Fruit fly (Drosophila melanogaster) whole organism, embryonic: ENCODE measurements around the gene CG4459.

ENCODE experiments used
- Atf6 ChIP-seq: fragments of 200-800 bp; sonication (Bioruptor generic); IDR thresholded peaks from 2 replicates; pipeline ENCODE4 v1.3.6; 2022; ENCODE audit warnings: missing biosample characterization, missing genetic modification characterization
- BtbVII ChIP-seq: fragments of 200-800 bp; sonication (Bioruptor generic); optimal IDR thresholded peaks from 3 replicates; lab custom pipeline; 2017; ENCODE audit warnings: missing biosample characterization, mild to moderate bottlenecking, missing genetic modification characterization
- CG10462 ChIP-seq: fragments of 200-800 bp; sonication (Bioruptor generic); optimal IDR thresholded peaks from 2 replicates; lab custom pipeline; 2016; ENCODE audit warnings: missing biosample characterization, missing genetic modification characterization
- CG12155 ChIP-seq: fragments of 200-800 bp; sonication (Bioruptor generic); optimal IDR thresholded peaks from 3 replicates; lab custom pipeline; 2016; ENCODE audit warnings: missing biosample characterization, missing genetic modification characterization
- CG12219 ChIP-seq: fragments of 200-800 bp; sonication (Bioruptor generic); optimal IDR thresholded peaks from 3 replicates; lab custom pipeline; 2018; ENCODE audit warnings: missing biosample characterization, mild to moderate bottlenecking, missing genetic modification characterization
- CG13624 ChIP-seq: fragments of 200-800 bp; sonication (Bioruptor generic); optimal IDR thresholded peaks from 2 replicates; lab custom pipeline; 2016; ENCODE audit warnings: missing biosample characterization, missing genetic modification characterization
- CG13894 ChIP-seq: fragments of 200-800 bp; sonication (Bioruptor generic); optimal IDR thresholded peaks from 3 replicates; lab custom pipeline; 2018; ENCODE audit warnings: missing biosample characterization, mild to moderate bottlenecking, missing genetic modification characterization, moderate library complexity
- CG14441 ChIP-seq: fragments of 200-800 bp; sonication (Bioruptor generic); IDR thresholded peaks from 2 replicates; pipeline ENCODE4 v1.3.6; 2022; ENCODE audit warnings: missing biosample characterization, missing genetic modification characterization
- CG15011 ChIP-seq: fragments of 200-800 bp; sonication (Bioruptor generic); optimal IDR thresholded peaks from 3 replicates; lab custom pipeline; 2018; ENCODE audit warnings: missing biosample characterization, mild to moderate bottlenecking, missing genetic modification characterization
- CG17328 ChIP-seq: fragments of 200-800 bp; sonication (Bioruptor generic); IDR thresholded peaks from 2 replicates; pipeline ENCODE4 v1.3.6; 2022; ENCODE audit warnings: missing biosample characterization, missing genetic modification characterization
- CG17359 ChIP-seq: fragments of 200-800 bp; sonication (Bioruptor generic); optimal IDR thresholded peaks from 3 replicates; lab custom pipeline; 2018; ENCODE audit warnings: missing biosample characterization, mild to moderate bottlenecking, missing genetic modification characterization, moderate library complexity
- CG17385 ChIP-seq: fragments of 200-800 bp; sonication (Bioruptor generic); optimal IDR thresholded peaks from 3 replicates; lab custom pipeline; 2018; ENCODE audit warnings: missing biosample characterization, mild to moderate bottlenecking, missing genetic modification characterization
- CG17912 ChIP-seq: fragments of 200-800 bp; sonication (Bioruptor generic); optimal IDR thresholded peaks from 2 replicates; lab custom pipeline; 2018; ENCODE audit warnings: missing biosample characterization, mild to moderate bottlenecking, missing genetic modification characterization
- CG2889 ChIP-seq: fragments of 200-800 bp; sonication (Bioruptor generic); IDR thresholded peaks from 3 replicates; pipeline ENCODE4 v1.3.6; 2022; ENCODE audit warnings: missing biosample characterization, missing genetic modification characterization
- CG32532 ChIP-seq: fragments of 200-800 bp; sonication (Bioruptor generic); IDR thresholded peaks from 2 replicates; pipeline ENCODE4 v1.3.6; 2022; ENCODE audit warnings: missing biosample characterization, missing genetic modification characterization
- CG34422 ChIP-seq: fragments of 200-800 bp; sonication (Bioruptor generic); IDR thresholded peaks from 3 replicates; pipeline ENCODE4 v1.3.6; 2022; ENCODE audit warnings: missing biosample characterization, missing genetic modification characterization
- CG4707 ChIP-seq: fragments of 200-800 bp; sonication (Bioruptor generic); optimal IDR thresholded peaks from 2 replicates; lab custom pipeline; 2018; ENCODE audit warnings: missing biosample characterization, mild to moderate bottlenecking, missing genetic modification characterization, moderate library complexity
- CG7928 ChIP-seq: fragments of 200-800 bp; sonication (Bioruptor generic); optimal IDR thresholded peaks from 2 replicates; lab custom pipeline; 2017; ENCODE audit warnings: missing biosample characterization, mild to moderate bottlenecking, missing genetic modification characterization
- CG7987 ChIP-seq: fragments of 200-800 bp; sonication (Bioruptor generic); optimal IDR thresholded peaks from 2 replicates; lab custom pipeline; 2018; ENCODE audit warnings: missing biosample characterization, mild to moderate bottlenecking, missing genetic modification characterization, moderate library complexity
- CG8281 ChIP-seq: fragments of 200-800 bp; sonication (Bioruptor generic); optimal IDR thresholded peaks from 2 replicates; lab custom pipeline; 2018; ENCODE audit warnings: missing biosample characterization, mild to moderate bottlenecking, missing genetic modification characterization, moderate library complexity
- CHES-1-like ChIP-seq: fragments of 200-800 bp; sonication (Bioruptor generic); optimal IDR thresholded peaks from 2 replicates; lab custom pipeline; 2016; ENCODE audit warnings: missing biosample characterization, missing genetic modification characterization
- Chrac-16 ChIP-seq: fragments of 200-800 bp; sonication (Bioruptor generic); optimal IDR thresholded peaks from 3 replicates; lab custom pipeline; 2016; ENCODE audit warnings: missing biosample characterization, missing genetic modification characterization
- HLH4C ChIP-seq: fragments of 200-800 bp; sonication (Bioruptor generic); IDR thresholded peaks from 3 replicates; pipeline ENCODE4 v1.3.6; 2022; ENCODE audit warnings: missing biosample characterization, missing genetic modification characterization; ENCODE audit not compliant: partially characterized antibody
- Hmx ChIP-seq: fragments of 200-800 bp; sonication (Bioruptor generic); optimal IDR thresholded peaks from 2 replicates; lab custom pipeline; 2016; ENCODE audit warnings: missing biosample characterization, missing genetic modification characterization
- Hsf ChIP-seq: fragments of 200-800 bp; sonication (Bioruptor generic); optimal IDR thresholded peaks from 3 replicates; lab custom pipeline; 2016; ENCODE audit warnings: missing biosample characterization, missing genetic modification characterization
- Lim3 ChIP-seq: fragments of 200-800 bp; sonication (Bioruptor generic); IDR thresholded peaks from 2 replicates; pipeline ENCODE4 v1.3.6; 2022; ENCODE audit warnings: missing biosample characterization, missing genetic modification characterization
- Mes4 ChIP-seq: fragments of 200-800 bp; sonication (Bioruptor generic); optimal IDR thresholded peaks from 2 replicates; lab custom pipeline; 2016; ENCODE audit warnings: missing biosample characterization, missing genetic modification characterization
- Nf-YA ChIP-seq: fragments of 200-800 bp; sonication (Bioruptor generic); IDR thresholded peaks from 2 replicates; pipeline ENCODE4 v1.3.6; 2022; ENCODE audit warnings: missing biosample characterization, missing genetic modification characterization
- Oli ChIP-seq: fragments of 200-800 bp; sonication (Bioruptor generic); optimal IDR thresholded peaks from 2 replicates; lab custom pipeline; 2018; ENCODE audit warnings: missing biosample characterization, mild to moderate bottlenecking, missing genetic modification characterization, moderate library complexity
- Rfx ChIP-seq: fragments of 200-800 bp; sonication (Bioruptor generic); IDR thresholded peaks from 2 replicates; pipeline ENCODE4 v1.3.6; 2022; ENCODE audit warnings: missing biosample characterization, missing genetic modification characterization
- Sin3A ChIP-seq: fragments of >200 bp; optimal IDR thresholded peaks from 2 replicates; lab custom pipeline; 2018
- Vsx1 ChIP-seq: fragments of 200-800 bp; sonication (Bioruptor generic); optimal IDR thresholded peaks from 2 replicates; lab custom pipeline; 2017; ENCODE audit warnings: missing biosample characterization, mild to moderate bottlenecking, missing genetic modification characterization, missing genetic modification reagents
- ara ChIP-seq: fragments of 200-800 bp; sonication (Bioruptor generic); IDR thresholded peaks from 2 replicates; pipeline ENCODE4 v1.3.6; 2022; ENCODE audit warnings: missing biosample characterization, missing genetic modification characterization
- bowl ChIP-seq: fragments of 200-800 bp; sonication (Bioruptor generic); IDR thresholded peaks from 2 replicates; pipeline ENCODE4 v1.3.6; 2022; ENCODE audit warnings: missing biosample characterization, missing genetic modification characterization
- cato ChIP-seq: fragments of 200-800 bp; sonication (Bioruptor generic); optimal IDR thresholded peaks from 2 replicates; lab custom pipeline; 2016; ENCODE audit warnings: missing biosample characterization, missing genetic modification characterization, borderline replicate concordance
- caup ChIP-seq: fragments of 200-800 bp; sonication (Bioruptor generic); optimal IDR thresholded peaks from 3 replicates; lab custom pipeline; 2017; ENCODE audit warnings: missing biosample characterization, mild to moderate bottlenecking, missing genetic modification characterization, moderate library complexity; ENCODE audit not compliant: severe bottlenecking
- dmrt99B ChIP-seq: fragments of 200-800 bp; sonication (Bioruptor generic); optimal IDR thresholded peaks from 2 replicates; lab custom pipeline; 2018; ENCODE audit warnings: missing biosample characterization, mild to moderate bottlenecking, missing genetic modification characterization, moderate library complexity
- esg ChIP-seq: fragments of 200-800 bp; sonication (Bioruptor generic); conservative IDR thresholded peaks from 2 replicates; pipeline ENCODE4 v1.3.6; 2022; ENCODE audit warnings: missing biosample characterization, missing genetic modification characterization
- fu2 ChIP-seq: fragments of 200-800 bp; sonication (Bioruptor generic); optimal IDR thresholded peaks from 2 replicates; lab custom pipeline; 2016; ENCODE audit warnings: missing biosample characterization, missing genetic modification characterization
- gfzf ChIP-seq: fragments of 200-800 bp; sonication (Bioruptor generic); optimal IDR thresholded peaks from 2 replicates; lab custom pipeline; 2016; ENCODE audit warnings: missing biosample characterization, mild to moderate bottlenecking, missing genetic modification characterization, moderate library complexity
- gro ChIP-seq: fragments of 200-800 bp; sonication (Bioruptor generic); optimal IDR thresholded peaks from 2 replicates; lab custom pipeline; 2016; ENCODE audit warnings: missing biosample characterization, missing genetic modification characterization
- hb ChIP-seq: fragments of 200-800 bp; sonication (Bioruptor generic); IDR thresholded peaks from 3 replicates; pipeline ENCODE4 v1.3.6; 2022; ENCODE audit warnings: missing biosample characterization, missing genetic modification characterization; ENCODE audit not compliant: partially characterized antibody
- kah ChIP-seq: fragments of 200-800 bp; sonication (Bioruptor generic); optimal IDR thresholded peaks from 2 replicates; lab custom pipeline; 2018; ENCODE audit warnings: missing biosample characterization, mild to moderate bottlenecking, missing genetic modification characterization
- psq ChIP-seq: fragments of 200-800 bp; sonication (Bioruptor generic); optimal IDR thresholded peaks from 2 replicates; lab custom pipeline; 2017; ENCODE audit warnings: missing biosample characterization, missing genetic modification characterization
- repo ChIP-seq: fragments of 200-800 bp; sonication (Bioruptor generic); optimal IDR thresholded peaks from 2 replicates; lab custom pipeline; 2016; ENCODE audit warnings: missing biosample characterization, missing genetic modification characterization
- sob ChIP-seq: fragments of 200-800 bp; sonication (Bioruptor generic); IDR thresholded peaks from 2 replicates; pipeline ENCODE4 v1.3.6; 2022; ENCODE audit warnings: missing biosample characterization, missing genetic modification characterization
- sqz ChIP-seq: fragments of 200-800 bp; sonication (Bioruptor generic); optimal IDR thresholded peaks from 3 replicates; lab custom pipeline; 2018; ENCODE audit warnings: missing biosample characterization, mild to moderate bottlenecking, missing genetic modification characterization
- sug ChIP-seq: fragments of 200-800 bp; optimal IDR thresholded peaks from 2 replicates; lab custom pipeline; 2019; ENCODE audit warnings: missing biosample characterization, mild to moderate bottlenecking, missing genetic modification characterization, moderate library complexity
- unpg ChIP-seq: fragments of 200-800 bp; sonication (Bioruptor generic); optimal IDR thresholded peaks from 3 replicates; lab custom pipeline; 2018; ENCODE audit warnings: missing biosample characterization, mild to moderate bottlenecking, missing genetic modification characterization, moderate library complexity
- z ChIP-seq: fragments of 200-800 bp; sonication (Bioruptor generic); IDR thresholded peaks from 3 replicates; pipeline ENCODE4 v1.3.6; 2022; ENCODE audit warnings: missing biosample characterization, missing genetic modification characterization
- zf30C ChIP-seq: fragments of 200-800 bp; sonication (Bioruptor generic); optimal IDR thresholded peaks from 3 replicates; lab custom pipeline; 2018; ENCODE audit warnings: missing biosample characterization, mild to moderate bottlenecking, missing genetic modification characterization

Gene CG4459

DNA sequence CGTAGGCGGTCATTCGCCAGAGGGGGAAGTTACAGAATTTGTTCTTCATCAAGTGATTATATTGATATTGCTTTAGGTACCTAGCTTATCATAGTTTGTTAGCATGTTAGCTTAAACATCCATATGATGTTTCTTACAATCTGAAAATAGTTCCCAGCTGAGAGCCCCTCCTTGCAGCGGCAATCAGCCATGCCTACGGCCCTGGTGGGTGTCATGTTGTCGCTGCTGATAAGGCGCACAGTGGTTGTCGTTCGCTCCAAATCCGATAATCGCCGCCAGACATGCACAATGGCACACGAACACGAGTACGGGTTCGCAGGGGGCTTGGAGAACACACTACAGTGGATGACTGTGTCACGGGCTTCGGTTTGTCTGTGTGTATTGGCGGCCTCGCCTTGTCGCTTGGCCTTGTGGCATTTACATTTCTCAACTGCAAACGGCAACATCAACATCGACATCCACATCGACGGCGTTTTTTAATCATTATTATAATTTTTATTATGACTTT, 22.5 kb downstream of the CG4459 start (continued):
- peak; percentile 48; the same call in 2 of the 3 replicates for TF ChIP-seq CG2889 (GFP tag; lab: Robert Waterston, UW)
- peak; percentile 85 for TF ChIP-seq CG34422 (GFP tag; lab: Robert Waterston, UW)
- peak; percentile 79 for TF ChIP-seq unpg (GFP tag; lab: Kevin White, UChicago)
- TF ChIP-seq Mes4 (GFP tag; lab: Kevin White, UChicago) = peak; percentile 59
- TF ChIP-seq CG10462 (GFP tag; lab: Kevin White, UChicago) = peak; percentile 75
- TF ChIP-seq CG17385 (GFP tag; lab: Kevin White, UChicago) = peak; percentile 59
- peak; percentile 23 for TF ChIP-seq Vsx1 (GFP tag; lab: Kevin White, UChicago)
- peak; percentile 91 for TF ChIP-seq CG32532 (GFP tag; lab: Robert Waterston, UW)
- TF ChIP-seq CG17912 = no peak
- peak; percentile 78 for TF ChIP-seq CG12219
- peak; percentile 79 for TF ChIP-seq caup (GFP tag; lab: Kevin White, UChicago)
- peak; percentile 83 for TF ChIP-seq Oli
- TF ChIP-seq CG13624 (GFP tag; lab: Kevin White, UChicago) = peak; percentile 85
- TF ChIP-seq dmrt99B = peak; percentile 75
- peak; percentile 75 for TF ChIP-seq Chrac-16 (GFP tag; lab: Kevin White, UChicago)
- no peak for TF ChIP-seq hb
- no peak for TF ChIP-seq psq (GFP tag; lab: Kevin White, UChicago)
- TF ChIP-seq sob (GFP tag; lab: Robert Waterston, UW) = peak; percentile 83
- peak; percentile 33 for TF ChIP-seq CG13894
- peak; percentile 46 for TF ChIP-seq CG8281 (tag; lab: Kevin White, UChicago)
- TF ChIP-seq sqz = peak; percentile 14
- no peak for TF ChIP-seq gfzf (GFP tag; lab: Kevin White, UChicago)
- peak; percentile 76 for TF ChIP-seq CG17328 (GFP tag; lab: Robert Waterston, UW)
- peak; percentile 98 for TF ChIP-seq sug (tag; lab: Kevin White, UChicago)
- peak; percentile 98 for TF ChIP-seq CG4707 (GFP tag; lab: Kevin White, UChicago)
- TF ChIP-seq Hmx = no peak
- peak; percentile 35 for TF ChIP-seq CG7987 (GFP tag; lab: Kevin White, UChicago)
- TF ChIP-seq CG17359 (tag; lab: Kevin White, UChicago) = peak; percentile 77
- TF ChIP-seq z = no peak
- TF ChIP-seq CHES-1-like (GFP tag; lab: Kevin White, UChicago) = peak; percentile 66
- TF ChIP-seq Atf6 = peak; percentile 86
- TF ChIP-seq zf30C = no peak
- TF ChIP-seq cato (GFP tag; lab: Kevin White, UChicago) = peak; percentile 40
- TF ChIP-seq Hsf (GFP tag; lab: Kevin White, UChicago) = peak; percentile 81
- peak; percentile 15 for TF ChIP-seq kah (GFP tag; lab: Kevin White, UChicago)

DNA sequence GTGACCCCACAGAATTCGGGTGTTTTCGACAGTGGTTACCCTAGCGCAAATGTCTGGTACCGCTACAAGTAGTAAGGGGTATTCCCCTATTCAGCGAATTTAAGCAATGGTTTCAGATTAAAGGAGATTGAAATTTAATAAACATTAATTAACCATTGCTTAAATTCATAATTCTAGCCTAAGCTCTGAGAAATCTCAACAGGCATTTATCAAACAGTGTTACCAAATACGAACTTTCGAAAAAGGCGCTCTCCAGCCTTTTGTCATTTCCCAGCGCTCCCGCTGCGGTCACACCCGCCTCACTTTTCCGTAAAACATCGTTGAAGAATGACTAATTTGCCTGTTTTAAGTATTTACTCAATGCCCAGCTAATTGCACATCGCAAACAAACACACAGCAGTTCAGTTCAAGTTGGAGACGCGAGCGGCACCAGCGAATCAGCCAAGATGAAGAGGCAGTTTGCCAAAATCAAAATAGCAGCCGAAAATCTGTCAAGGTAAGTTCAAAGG, 23.5 kb downstream of the CG4459 start, which contains the start of the genes Surf6 and RhoGAP92B:
Gene Surf6, minus strand, starts transcription at position 4 of the 509 bp plus-strand sequence.
Gene RhoGAP92B, plus strand, starts transcription at position 300 of the 509 bp plus-strand sequence.
- TF ChIP-seq ara (GFP tag; lab: Robert Waterston, UW) = peak; percentile 45; the same call in 1 of the 2 replicates
- TF ChIP-seq gro = peak; percentile 62
- peak; percentile 59 for TF ChIP-seq Oli
- TF ChIP-seq Lim3 (GFP tag; lab: Robert Waterston, UW) = no peak
- peak; percentile 57 for TF ChIP-seq BtbVII (GFP tag; lab: Kevin White, UChicago)
- TF ChIP-seq Sin3A (lab: Kevin White, UChicago) = peak; percentile 96
- peak; percentile 16 for TF ChIP-seq fu2 (GFP tag; lab: Kevin White, UChicago)
- peak; percentile 53 for TF ChIP-seq CG10462 (GFP tag; lab: Kevin White, UChicago)
- peak; percentile 59; the same call in 1 of the 2 replicates for TF ChIP-seq Rfx (GFP tag; lab: Robert Waterston, UW)
- TF ChIP-seq esg (GFP tag; lab: Robert Waterston, UW) = no peak; the same call in 1 of the 2 replicates
- no peak for TF ChIP-seq Hmx
- peak; percentile 56 for TF ChIP-seq CG12155 (GFP tag; lab: Kevin White, UChicago)
- TF ChIP-seq Nf-YA = no peak
- TF ChIP-seq CG7928 (GFP tag; lab: Kevin White, UChicago) = peak; percentile 63
- TF ChIP-seq CG15011 = no peak
- TF ChIP-seq HLH4C (GFP tag; lab: Robert Waterston, UW) = peak; percentile 59; the same call in 1 of the 3 replicates
- peak; percentile 34 for TF ChIP-seq repo
- TF ChIP-seq CG14441 = peak; percentile 61; the same call in 1 of the 2 replicates
- TF ChIP-seq bowl (GFP tag; lab: Robert Waterston, UW) = no peak
